Fruit fly (Drosophila melanogaster) whole organism, adult: ENCODE measurements around the gene hfp.

Experiments
- CG1620 ChIP-seq: fragments of 200-800 bp; sonication (Bioruptor generic); optimal IDR thresholded peaks from 2 replicates; lab custom pipeline; 2016; ENCODE audit warnings: missing biosample characterization, missing genetic modification characterization
- CG33017 ChIP-seq: fragments of 200-800 bp; sonication (Bioruptor generic); optimal IDR thresholded peaks from 2 replicates; lab custom pipeline; 2018; ENCODE audit warnings: missing biosample characterization, mild to moderate bottlenecking, missing genetic modification characterization, moderate library complexity
- CG7045 ChIP-seq: fragments of 200-800 bp; sonication (Bioruptor generic); optimal IDR thresholded peaks from 2 replicates; lab custom pipeline; 2017; ENCODE audit warnings: missing biosample characterization, mild to moderate bottlenecking, missing genetic modification characterization
- ovo ChIP-seq: fragments of 200-800 bp; sonication (Bioruptor generic); optimal IDR thresholded peaks from 2 replicates; lab custom pipeline; 2016; ENCODE audit warnings: missing biosample characterization, missing genetic modification characterization
- pad ChIP-seq: fragments of 200-800 bp; sonication (Bioruptor generic); optimal IDR thresholded peaks from 3 replicates; lab custom pipeline; 2017; ENCODE audit warnings: missing biosample characterization, missing genetic modification characterization, mild to moderate bottlenecking, moderate library complexity, missing genetic modification reagents

DNA sequence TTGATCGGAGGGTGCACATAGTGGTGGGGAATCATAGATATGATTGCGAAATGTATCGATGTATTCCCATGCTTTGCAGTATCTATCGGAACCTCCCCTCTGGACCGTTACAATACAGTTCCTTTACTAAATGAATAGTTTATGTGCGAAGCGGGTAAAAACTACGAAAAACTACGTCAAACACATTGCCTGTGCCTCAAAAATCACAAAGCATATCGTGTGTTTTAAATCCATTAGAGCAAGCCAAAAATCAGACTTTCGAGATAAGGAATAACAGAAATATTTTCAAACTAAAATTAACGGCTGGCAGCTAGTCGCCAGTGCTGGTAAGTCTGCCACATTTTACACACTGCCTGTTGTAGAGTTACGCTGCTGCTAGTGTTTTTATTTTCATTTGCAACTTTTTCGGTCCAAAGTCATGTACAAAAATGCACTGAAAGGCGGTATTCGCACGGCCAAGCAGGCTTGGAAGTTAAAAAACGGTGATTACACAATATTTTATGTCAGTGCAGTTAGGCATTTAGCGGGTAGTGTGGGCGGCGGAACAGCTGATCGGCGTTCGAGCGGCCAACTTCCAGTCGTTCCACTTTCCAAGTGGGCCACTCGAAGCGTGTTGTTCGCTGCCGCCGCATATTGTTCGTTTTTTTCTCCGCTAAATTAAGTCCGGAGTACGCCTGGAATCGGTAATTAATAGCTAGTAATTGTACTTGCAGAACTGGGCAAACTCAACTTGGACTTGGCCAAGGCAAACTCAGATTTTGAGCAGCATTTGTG lies 15.1 kb upstream of the hfp start:
- TF ChIP-seq ovo (GFP tag; lab: Kevin White, UChicago): peak; percentile 65
- no peak for TF ChIP-seq CG7045 (GFP tag; lab: Kevin White, UChicago)
- peak; percentile 98 for TF ChIP-seq pad
- no peak for TF ChIP-seq CG33017 (tag; lab: Kevin White, UChicago)
- TF ChIP-seq CG1620 (GFP tag; lab: Kevin White, UChicago): peak; percentile 81
